Fruit fly (Drosophila melanogaster): ENCODE results near the gene RpS5a.

RpS5a gene

DNA sequence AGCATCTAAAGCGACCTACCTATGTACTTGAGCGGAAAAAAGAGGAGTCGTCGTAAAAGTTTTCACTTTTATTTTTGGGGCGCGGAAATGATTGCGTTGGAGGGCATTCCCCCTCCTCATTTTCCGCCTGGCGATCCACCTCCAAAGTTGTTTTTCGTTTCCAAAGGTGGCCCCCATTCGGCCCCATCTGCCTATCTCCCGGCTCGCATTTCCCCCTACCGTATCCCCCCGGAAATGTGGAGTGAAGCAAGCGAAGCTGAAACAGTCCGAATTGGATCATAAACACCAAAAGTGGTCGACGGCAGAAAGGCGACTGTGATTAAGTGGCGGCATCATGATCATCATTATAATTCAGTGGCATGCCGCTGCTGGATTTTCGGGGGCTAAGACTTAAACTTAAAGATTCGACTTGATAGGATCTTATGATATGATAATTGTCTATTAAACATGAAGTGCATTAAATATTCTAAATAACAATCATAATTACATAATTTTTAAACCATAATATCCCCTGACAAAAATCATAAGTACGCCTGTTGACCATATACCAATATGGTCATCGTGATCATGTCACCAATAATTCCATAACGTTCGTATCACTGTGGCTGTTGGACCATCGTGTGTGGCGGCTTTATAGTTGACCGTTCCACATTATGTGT, 24.4 kb downstream of the RpS5a start (continued):
- TF ChIP-seq esn (GFP tag; optimal IDR thresholded peaks at IDR 0.05) = peak; percentile 66
- peak; percentile 48 for TF ChIP-seq CG31627 (GFP tag; optimal IDR thresholded peaks at IDR 0.05)
- TF ChIP-seq CG3032 (tag; optimal IDR thresholded peaks at IDR 0.05) = peak; percentile 24
- TF ChIP-seq CG6808 (GFP tag; optimal IDR thresholded peaks at IDR 0.05) = peak; percentile 34
- peak; percentile 58 for TF ChIP-seq OdsH (GFP tag; optimal IDR thresholded peaks at IDR 0.05)
- peak; percentile 37 for TF ChIP-seq CG10669 (GFP tag; optimal IDR thresholded peaks at IDR 0.05)
- peak; percentile 50 for TF ChIP-seq achi (GFP tag; optimal IDR thresholded peaks at IDR 0.05)
- TF ChIP-seq CG8632 (GFP tag; optimal IDR thresholded peaks at IDR 0.05) = peak; percentile 68
- TF ChIP-seq CG1621 (tag; optimal IDR thresholded peaks at IDR 0.05) = peak; percentile 24
- TF ChIP-seq Ets96B (tag; optimal IDR thresholded peaks at IDR 0.05) = peak; percentile 36
- peak; percentile 50 for TF ChIP-seq CG6276 (GFP tag; optimal IDR thresholded peaks at IDR 0.05)
- TF ChIP-seq Blimp-1 (GFP tag; optimal IDR thresholded peaks at IDR 0.05) = no peak
- TF ChIP-seq CG16779 (tag; optimal IDR thresholded peaks at IDR 0.05) = peak; percentile 14
- TF ChIP-seq Eip78C (GFP tag) = peak; percentile 89
- TF ChIP-seq Sox14 (GFP tag; optimal IDR thresholded peaks at IDR 0.05) = peak; percentile 18
- TF ChIP-seq CG8119 (GFP tag; IDR thresholded peaks at IDR 0.05) = peak; percentile 38; the same call in 1 of the 3 replicates
- peak; percentile 41 for TF ChIP-seq CG10631 (GFP tag; optimal IDR thresholded peaks at IDR 0.05)
- TF ChIP-seq CG15336 (GFP tag; IDR thresholded peaks at IDR 0.05) = peak; percentile 49; the same call in 1 of the 2 replicates
- TF ChIP-seq ss (GFP tag; optimal IDR thresholded peaks at IDR 0.05) = peak in 1 of 2 experiments; percentile 43
- peak; percentile 64 for TF ChIP-seq CG34406 (GFP tag; optimal IDR thresholded peaks at IDR 0.05)

dm6 chrX:17122425-17123094, 25.5 kb downstream of the RpS5a start:
- peak; percentile 73 for TF ChIP-seq svp (GFP tag)
- no peak for TF ChIP-seq CG6854 (GFP tag; optimal IDR thresholded peaks at IDR 0.05)

DNA sequence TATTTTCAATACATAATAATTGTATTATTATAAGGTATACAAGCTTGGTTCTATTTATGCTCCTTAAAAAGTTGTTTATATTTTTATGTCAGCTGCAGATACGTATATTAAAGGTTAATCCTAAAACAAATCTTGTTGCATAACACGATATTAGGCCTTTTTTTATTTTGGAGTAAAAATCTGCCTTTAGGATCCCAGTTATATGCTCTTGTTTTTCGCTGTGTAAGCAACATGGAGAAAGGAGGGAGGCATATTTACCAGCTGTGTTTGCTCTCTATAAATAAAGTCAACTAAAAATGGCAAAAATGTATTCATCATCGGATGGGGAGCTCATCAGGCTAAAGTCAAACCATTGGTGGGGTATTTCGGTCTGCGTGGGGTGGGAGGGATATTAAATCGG, 26.5 kb downstream of the RpS5a start:
- TF ChIP-seq CG4318 (GFP tag; optimal IDR thresholded peaks at IDR 0.05) (peak; percentile 7), CG9139 (GFP tag; optimal IDR thresholded peaks at IDR 0.05) (peak; percentile 3), Hr39 (GFP tag; optimal IDR thresholded peaks at IDR 0.05) (peak; percentile 12), Eip78C (GFP tag) (peak; percentile 80), CG6163 (GFP tag; IDR thresholded peaks at IDR 0.05) (0 out of 3 replicates have a peak, but pooled peaks have one; percentile 21), dac (GFP tag; optimal IDR thresholded peaks at IDR 0.05) (no peak), fd59A (GFP tag; optimal IDR thresholded peaks at IDR 0.05) (no peak), CG11902 (GFP tag; optimal IDR thresholded peaks at IDR 0.05) (no peak), CG8319 (GFP tag; optimal IDR thresholded peaks at IDR 0.05) (no peak), Eip93F (GFP tag; optimal IDR thresholded peaks at IDR 0.05) (no peak), CG11294 (GFP tag; IDR thresholded peaks at IDR 0.05) (no peak), ss (GFP tag; optimal IDR thresholded peaks at IDR 0.05) (peak; percentile 30 to 34), CG32006 (GFP tag; optimal IDR thresholded peaks at IDR 0.05) (peak; percentile 50), Met (GFP tag; optimal IDR thresholded peaks at IDR 0.05) (peak; percentile 19), acj6 (GFP tag; optimal IDR thresholded peaks at IDR 0.05) (peak; percentile 13), lz (GFP tag; optimal IDR thresholded peaks at IDR 0.05) (no peak), dsx (GFP tag; optimal IDR thresholded peaks at IDR 0.05; ENCODE audit: poor library complexity, severe bottlenecking) (no peak), CG7368 (GFP tag; optimal IDR thresholded peaks at IDR 0.05) (no peak), CG8632 (GFP tag; optimal IDR thresholded peaks at IDR 0.05) (peak; percentile 11), CG8119 (GFP tag; IDR thresholded peaks at IDR 0.05) (no peak), vri (GFP tag; optimal IDR thresholded peaks at IDR 0.05) (no peak), CG15336 (GFP tag; IDR thresholded peaks at IDR 0.05) (peak; percentile 40; the same call in 1 of the 2 replicates), Lpt (GFP tag; optimal IDR thresholded peaks at IDR 0.05) (no peak), achi (GFP tag; optimal IDR thresholded peaks at IDR 0.05) (peak; percentile 13), Hr38 (GFP tag; optimal IDR thresholded peaks at IDR 0.05) (no peak), CG6808 (GFP tag; optimal IDR thresholded peaks at IDR 0.05) (peak; percentile 27), esn (GFP tag; optimal IDR thresholded peaks at IDR 0.05) (peak; percentile 39), svp (GFP tag) (no peak), Hr4 (GFP tag; optimal IDR thresholded peaks at IDR 0.05) (peak; percentile 17), OdsH (GFP tag; optimal IDR thresholded peaks at IDR 0.05) (peak; percentile 45), Smox (GFP tag; optimal IDR thresholded peaks at IDR 0.05) (peak; percentile 36), Sox15 (GFP tag; optimal IDR thresholded peaks at IDR 0.05) (no peak), topi (GFP tag; optimal IDR thresholded peaks at IDR 0.05) (peak; percentile 18)

Data from whole organism, prepupa.